Worm (Caenorhabditis elegans) whole organism, midembryonic: ENCODE measurements around the gene ugt-48.

Source experiments
- med-1 ChIP-seq: sonication (generic microtip); optimal IDR thresholded peaks from 2 replicates; lab custom pipeline; 2017; ENCODE audit warnings: missing genetic modification characterization, mild to moderate bottlenecking, missing compliant biosample characterization, antibody characterized with exemption, missing genetic modification reagents; ENCODE audit not compliant: insufficient read depth
- ref-1 ChIP-seq: fragments of 200-800 bp; sonication (Bioruptor generic); conservative IDR thresholded peaks from 2 replicates; pipeline ENCODE4 v1.3.6; 2022; ENCODE audit warnings: missing genetic modification reagents, missing genetic modification characterization, missing compliant biosample characterization
- tab-1 ChIP-seq: fragments of 200-800 bp; sonication (Bioruptor generic); IDR thresholded peaks from 2 replicates; pipeline ENCODE4 v1.3.6; 2022; ENCODE audit warnings: missing genetic modification characterization, missing compliant biosample characterization

DNA sequence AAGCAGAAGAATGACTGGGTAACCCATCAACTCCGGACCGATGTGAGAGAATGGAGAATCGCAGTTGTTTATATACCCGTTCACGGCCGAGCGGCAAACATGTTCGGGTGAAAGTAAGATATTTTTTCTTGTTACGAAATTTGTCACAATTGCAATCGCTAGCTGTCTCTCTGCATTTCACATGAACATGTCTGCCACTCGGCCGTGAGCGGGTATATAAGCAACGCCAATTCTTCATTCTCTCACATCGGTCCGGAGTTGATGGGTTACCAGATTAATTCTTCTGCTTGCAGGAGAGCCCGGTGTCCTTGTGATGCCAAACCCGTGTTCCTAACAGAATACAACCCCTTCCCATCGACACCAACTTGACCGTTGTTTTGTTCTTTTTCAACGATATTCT lies 39.2 kb upstream of the ugt-48 start:
- no peak for TF ChIP-seq med-1
- no peak for TF ChIP-seq ref-1 (GFP tag; lab: Robert Waterston, UW)
- no peak for TF ChIP-seq tab-1 (GFP tag; lab: Robert Waterston, UW)
